Fruit fly (Drosophila melanogaster): Measurements from ENCODE around the gene pix.
A peak's percentile ranks its signal among the peaks of the same experiment; 100 is the strongest.

pix gene

dm6 chr3L:8974478-8975477, at the start of gene pix, which contains the start of gene Srp68:
Gene pix, minus strand, starts transcription at chr3L:8974765.
Gene Srp68, plus strand, starts transcription at chr3L:8975046.
- peak; percentile 48 for TF ChIP-seq CG11902 (GFP tag; optimal IDR thresholded peaks at IDR 0.05)
- TF ChIP-seq topi (GFP tag; optimal IDR thresholded peaks at IDR 0.05), result peak; percentile 11
- TF ChIP-seq ss (GFP tag; optimal IDR thresholded peaks at IDR 0.05), result peak in 1 of 2 experiments; percentile 17
- TF ChIP-seq Hr39 (GFP tag; optimal IDR thresholded peaks at IDR 0.05), result peak; percentile 15
- no peak for TF ChIP-seq CG8632 (GFP tag; optimal IDR thresholded peaks at IDR 0.05)
- peak; percentile 23 for TF ChIP-seq fd59A (GFP tag; optimal IDR thresholded peaks at IDR 0.05)
- TF ChIP-seq Ets96B (tag; optimal IDR thresholded peaks at IDR 0.05), result peak; percentile 62
- no peak for TF ChIP-seq CG4318 (GFP tag; optimal IDR thresholded peaks at IDR 0.05)
- TF ChIP-seq net (GFP tag; optimal IDR thresholded peaks at IDR 0.05), result peak; percentile 12
- TF ChIP-seq CG6792 (GFP tag; optimal IDR thresholded peaks at IDR 0.05), result no peak
- TF ChIP-seq Sox14 (GFP tag; optimal IDR thresholded peaks at IDR 0.05), result peak; percentile 66
- TF ChIP-seq CG3032 (tag; optimal IDR thresholded peaks at IDR 0.05), result peak; percentile 69
- TF ChIP-seq Smox (GFP tag; optimal IDR thresholded peaks at IDR 0.05), result no peak
- peak; percentile 66 for TF ChIP-seq achi (GFP tag; optimal IDR thresholded peaks at IDR 0.05)
- no peak for TF ChIP-seq fd85E (GFP tag; optimal IDR thresholded peaks at IDR 0.05)
- 0 out of 2 replicates have a peak, but pooled peaks have one; percentile 7 for TF ChIP-seq CG15336 (GFP tag; IDR thresholded peaks at IDR 0.05)
- 0 out of 2 replicates have a peak, but pooled peaks have one; percentile 21 for TF ChIP-seq Gug (GFP tag; IDR thresholded peaks at IDR 0.05)
- TF ChIP-seq svp (GFP tag), result peak; percentile 90
- TF ChIP-seq Sox15 (GFP tag; optimal IDR thresholded peaks at IDR 0.05), result peak; percentile 59
- TF ChIP-seq CG31627 (GFP tag; optimal IDR thresholded peaks at IDR 0.05), result peak; percentile 70
- TF ChIP-seq CG10631 (GFP tag; optimal IDR thresholded peaks at IDR 0.05), result peak; percentile 47
- peak; percentile 53 for TF ChIP-seq cyc (GFP tag; optimal IDR thresholded peaks at IDR 0.05)
- peak; percentile 84 for TF ChIP-seq Blimp-1 (GFP tag; optimal IDR thresholded peaks at IDR 0.05)
- TF ChIP-seq esn (GFP tag; optimal IDR thresholded peaks at IDR 0.05), result peak; percentile 83
- TF ChIP-seq CG6854 (GFP tag; optimal IDR thresholded peaks at IDR 0.05), result peak; percentile 18
- peak; percentile 5 for TF ChIP-seq CG34406 (GFP tag; optimal IDR thresholded peaks at IDR 0.05)
- peak; percentile 78 for TF ChIP-seq lz (GFP tag; optimal IDR thresholded peaks at IDR 0.05)
- no peak for TF ChIP-seq Hr4 (GFP tag; optimal IDR thresholded peaks at IDR 0.05)

dm6 chr3L:9023627-9024026, 49.1 kb upstream of the pix start:
- TF ChIP-seq Ets96B (tag; optimal IDR thresholded peaks at IDR 0.05) (no peak), achi (GFP tag; optimal IDR thresholded peaks at IDR 0.05) (peak; percentile 9), CG8632 (GFP tag; optimal IDR thresholded peaks at IDR 0.05) (no peak), OdsH (GFP tag; optimal IDR thresholded peaks at IDR 0.05) (peak; percentile 9), net (GFP tag; optimal IDR thresholded peaks at IDR 0.05) (no peak), CG31627 (GFP tag; optimal IDR thresholded peaks at IDR 0.05) (peak; percentile 41), Sox102F (GFP tag; optimal IDR thresholded peaks at IDR 0.05) (peak; percentile 34), Ets21C (GFP tag; optimal IDR thresholded peaks at IDR 0.05) (peak; percentile 2), esn (GFP tag; optimal IDR thresholded peaks at IDR 0.05) (peak; percentile 41), CG6163 (GFP tag; IDR thresholded peaks at IDR 0.05) (peak; percentile 54; the same call in 1 of the 3 replicates), CG7368 (GFP tag; optimal IDR thresholded peaks at IDR 0.05) (no peak), Lpt (GFP tag; optimal IDR thresholded peaks at IDR 0.05) (no peak), Met (GFP tag; optimal IDR thresholded peaks at IDR 0.05) (peak; percentile 41), acj6 (GFP tag; optimal IDR thresholded peaks at IDR 0.05) (peak; percentile 16), svp (GFP tag) (peak; percentile 66), Hr39 (GFP tag; optimal IDR thresholded peaks at IDR 0.05) (peak; percentile 60), Smox (GFP tag; optimal IDR thresholded peaks at IDR 0.05) (peak; percentile 19)
